Worm (Caenorhabditis elegans) whole organism, mixed stage, embryonic: Measurements from ENCODE around the gene F21D9.8.
"Not testable (repeated sequence)": the region's sequence is repeated elsewhere in the genome, so short reads cannot be mapped to it uniquely, and the experiment has no call there.

Experiments
- bed-3 ChIP-seq: fragments of 200-800 bp; sonication (Bioruptor generic); optimal IDR thresholded peaks from 3 replicates; lab custom pipeline; 2018; ENCODE audit warnings: mild to moderate bottlenecking, missing genetic modification characterization, moderate library complexity, missing compliant biosample characterization
- blmp-1 ChIP-seq: fragments of 150-350 bp; optimal IDR thresholded peaks from 2 replicates; lab custom pipeline; 2014; ENCODE audit warnings: missing biosample characterization, missing genetic modification characterization
- hlh-1 ChIP-seq: fragments of 150-350 bp; optimal IDR thresholded peaks from 2 replicates; lab custom pipeline; 2014; ENCODE audit warnings: missing biosample characterization, missing genetic modification reagents, missing genetic modification characterization
- lin-13 ChIP-seq: fragments of 150-350 bp; optimal IDR thresholded peaks from 2 replicates; lab custom pipeline; 2014; ENCODE audit warnings: missing biosample characterization, missing genetic modification characterization
- lin-32 ChIP-seq: fragments of 200-800 bp; sonication (Bioruptor generic); optimal IDR thresholded peaks from 2 replicates; lab custom pipeline; 2018; ENCODE audit warnings: mild to moderate bottlenecking, missing genetic modification characterization, missing compliant biosample characterization
- mab-5 ChIP-seq: fragments of 150-350 bp; optimal IDR thresholded peaks from 2 replicates; lab custom pipeline; 2014; ENCODE audit warnings: missing biosample characterization, missing genetic modification characterization
- nhr-237 ChIP-seq: fragments of 150-350 bp; optimal IDR thresholded peaks from 2 replicates; lab custom pipeline; 2014; ENCODE audit warnings: missing biosample characterization, missing genetic modification characterization
- nhr-28 ChIP-seq: fragments of 150-350 bp; optimal IDR thresholded peaks from 2 replicates; lab custom pipeline; 2014; ENCODE audit warnings: missing biosample characterization, missing genetic modification characterization
- nhr-76 ChIP-seq: sonication (generic microtip); optimal IDR thresholded peaks from 2 replicates; lab custom pipeline; 2017; ENCODE audit warnings: missing biosample characterization, missing genetic modification characterization
- pha-4 ChIP-seq: fragments of 150-350 bp; optimal IDR thresholded peaks from 2 replicates; lab custom pipeline; 2018; ENCODE audit warnings: missing biosample characterization, missing genetic modification reagents, missing genetic modification characterization
- snpc-4 ChIP-seq: fragments of 150-350 bp; optimal IDR thresholded peaks from 2 replicates; lab custom pipeline; 2014; ENCODE audit warnings: missing biosample characterization, missing genetic modification characterization
- sptf-1 ChIP-seq: sonication (generic microtip); optimal IDR thresholded peaks from 2 replicates; lab custom pipeline; 2017; ENCODE audit warnings: mild to moderate bottlenecking, missing genetic modification characterization, moderate library complexity, missing compliant biosample characterization
- unc-39 ChIP-seq: fragments of 150-350 bp; optimal IDR thresholded peaks from 2 replicates; lab custom pipeline; 2014; ENCODE audit warnings: missing biosample characterization, missing genetic modification characterization
- unc-62 ChIP-seq: fragments of 150-350 bp; optimal IDR thresholded peaks from 2 replicates; lab custom pipeline; 2014; ENCODE audit warnings: missing biosample characterization, missing genetic modification reagents, missing genetic modification characterization

DNA sequence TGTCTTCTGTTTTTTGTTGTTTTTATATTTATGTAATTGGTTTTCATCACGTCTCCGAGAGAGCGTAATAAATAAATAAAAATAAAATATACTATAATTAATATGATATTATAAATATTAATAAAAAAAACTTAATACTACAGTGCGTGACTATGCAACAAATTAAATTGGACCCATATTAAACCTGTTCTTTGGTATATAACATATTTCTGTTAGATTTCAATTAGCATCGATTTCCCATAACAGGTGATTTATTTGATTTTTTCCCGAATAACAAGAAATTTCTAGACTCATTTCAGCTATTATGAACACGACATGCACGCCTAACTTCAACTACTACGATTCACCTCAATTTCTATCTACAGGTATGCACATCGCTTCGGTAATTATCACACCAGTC is 37.3 kb upstream of the F21D9.8 start, which contains the start of gene srh-208:
- TF ChIP-seq pha-4 (tag; lab: Kevin White, UChicago); nhr-76 (tag; lab: Kevin White, UChicago); blmp-1 (tag; lab: Kevin White, UChicago); unc-62; nhr-28 (tag; lab: Kevin White, UChicago); bed-3 (GFP tag; lab: Kevin White, UChicago); nhr-237 (tag; lab: Kevin White, UChicago); lin-32 (GFP tag; lab: Kevin White, UChicago); sptf-1 (tag; lab: Kevin White, UChicago); snpc-4 (tag; lab: Kevin White, UChicago); hlh-1 (tag; lab: Kevin White, UChicago); mab-5 (tag; lab: Kevin White, UChicago); lin-13; unc-39 (tag; lab: Kevin White, UChicago): not testable (repeated sequence)
